Fruit fly (Drosophila melanogaster): ENCODE results near the gene Gp93.

Gene Gp93

DNA sequence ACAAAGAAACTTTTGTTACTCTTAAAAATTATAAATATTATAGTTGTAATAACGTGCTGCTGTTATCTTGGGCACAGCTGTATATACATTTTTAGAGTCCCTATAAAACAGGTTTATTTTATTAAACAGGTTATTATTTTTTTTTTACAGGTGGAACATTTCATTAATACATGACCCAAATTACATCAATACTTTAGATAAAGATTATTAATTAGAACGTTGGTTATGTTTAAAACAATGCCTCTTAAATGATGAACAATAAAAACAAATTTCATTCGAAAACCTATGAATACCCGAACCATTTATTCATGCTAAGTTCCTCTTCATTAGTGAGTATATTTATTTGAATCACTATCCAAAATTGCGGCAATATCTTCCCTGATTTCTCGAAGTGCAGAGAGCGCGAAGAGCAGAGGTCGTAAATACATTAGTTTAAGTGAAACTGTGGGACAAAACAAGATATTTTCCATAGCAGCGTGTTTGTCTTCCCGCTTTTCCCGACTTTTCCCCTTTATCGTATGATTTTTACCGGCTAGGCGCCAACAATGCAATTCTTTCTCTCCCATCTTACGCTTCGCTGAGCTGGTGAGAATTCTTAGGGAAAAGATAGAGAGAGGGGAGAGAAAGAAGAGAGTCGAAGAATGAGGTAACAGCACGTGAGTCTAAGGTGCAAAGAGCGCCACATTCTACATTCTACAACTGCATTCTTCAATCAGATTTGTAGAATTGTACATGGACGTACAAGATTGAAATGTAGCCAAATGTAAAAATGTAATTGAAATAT, 40.3 kb downstream of the Gp93 start (continued):
- TF ChIP-seq MTF-1 (GFP tag; optimal IDR thresholded peaks at IDR 0.05; ENCODE audit: borderline replicate concordance): no peak
- no peak for TF ChIP-seq lilli (GFP tag; optimal IDR thresholded peaks at IDR 0.05)
- TF ChIP-seq CG14710 (tag; optimal IDR thresholded peaks at IDR 0.05): peak; percentile 32
- peak; percentile 56 for TF ChIP-seq NfI (GFP tag; optimal IDR thresholded peaks at IDR 0.05)
- no peak for TF ChIP-seq CG10654 (GFP tag; optimal IDR thresholded peaks at IDR 0.05)
- TF ChIP-seq TFAM (GFP tag; optimal IDR thresholded peaks at IDR 0.05): no peak
- no peak for TF ChIP-seq bigmax (GFP tag; optimal IDR thresholded peaks at IDR 0.05)
- TF ChIP-seq CHES-1-like (GFP tag; optimal IDR thresholded peaks at IDR 0.05): peak; percentile 35
- TF ChIP-seq dan (GFP tag; IDR thresholded peaks at IDR 0.05): no peak
- peak; percentile 25 for TF ChIP-seq unpg (GFP tag; optimal IDR thresholded peaks at IDR 0.05)
- no peak for TF ChIP-seq disco-r (GFP tag; optimal IDR thresholded peaks at IDR 0.05)
- TF ChIP-seq gsb (GFP tag; IDR thresholded peaks at IDR 0.05): 0 out of 2 replicates have a peak, but pooled peaks have one; percentile 37
- no peak for TF ChIP-seq CG12155 (GFP tag; optimal IDR thresholded peaks at IDR 0.05)
- no peak for TF ChIP-seq caup (GFP tag; optimal IDR thresholded peaks at IDR 0.05; ENCODE audit: severe bottlenecking)
- no peak for TF ChIP-seq trem (tag; optimal IDR thresholded peaks at IDR 0.05)
- TF ChIP-seq Rfx (GFP tag; IDR thresholded peaks at IDR 0.05): peak; percentile 60
- TF ChIP-seq cad (GFP tag; optimal IDR thresholded peaks at IDR 0.05): no peak
- TF ChIP-seq Opbp (GFP tag; IDR thresholded peaks at IDR 0.05; ENCODE audit: partially characterized antibody): no peak
- no peak for TF ChIP-seq schlank (tag; optimal IDR thresholded peaks at IDR 0.05)
- TF ChIP-seq CG7271 (tag; optimal IDR thresholded peaks at IDR 0.05): no peak
- peak; percentile 46 for TF ChIP-seq CG2120 (GFP tag; optimal IDR thresholded peaks at IDR 0.05)
- TF ChIP-seq CG17568 (GFP tag; optimal IDR thresholded peaks at IDR 0.05): no peak
- TF ChIP-seq CG3838 (GFP tag; optimal IDR thresholded peaks at IDR 0.05): no peak
- TF ChIP-seq tup (GFP tag; optimal IDR thresholded peaks at IDR 0.05): no peak
- TF ChIP-seq Bdp1 (GFP tag; optimal IDR thresholded peaks at IDR 0.05): no peak
- TF ChIP-seq grau (tag; optimal IDR thresholded peaks at IDR 0.05): peak; percentile 41
- peak; percentile 59; the same call in 1 of the 3 replicates for TF ChIP-seq ken (GFP tag; IDR thresholded peaks at IDR 0.05)
- TF ChIP-seq z (GFP tag; IDR thresholded peaks at IDR 0.05): no peak
- peak; percentile 47 for TF ChIP-seq CG1603 (tag; optimal IDR thresholded peaks at IDR 0.05)
- no peak for TF ChIP-seq lola (GFP tag; optimal IDR thresholded peaks at IDR 0.05)
- TF ChIP-seq CG10267 (tag; optimal IDR thresholded peaks at IDR 0.05): peak; percentile 15
- no peak for TF ChIP-seq gfzf (GFP tag; optimal IDR thresholded peaks at IDR 0.05)
- peak; percentile 64 for TF ChIP-seq NFAT (GFP tag; IDR thresholded peaks at IDR 0.05)
- TF ChIP-seq CG30020 (tag; optimal IDR thresholded peaks at IDR 0.05): no peak
- peak; percentile 36 for TF ChIP-seq CG8944 (GFP tag; optimal IDR thresholded peaks at IDR 0.05)
- no peak for TF ChIP-seq CG33213 (GFP tag; optimal IDR thresholded peaks at IDR 0.05)
- TF ChIP-seq jumu (GFP tag; optimal IDR thresholded peaks at IDR 0.05): no peak
- TF ChIP-seq CG9437 (GFP tag; optimal IDR thresholded peaks at IDR 0.05): peak; percentile 65
- TF ChIP-seq corto (GFP tag; optimal IDR thresholded peaks at IDR 0.05): no peak
- TF ChIP-seq CG14860 (GFP tag; IDR thresholded peaks at IDR 0.05; ENCODE audit: partially characterized antibody): no peak
- TF ChIP-seq Mes4 (GFP tag; optimal IDR thresholded peaks at IDR 0.05): no peak
- no peak for TF ChIP-seq tap (tag; optimal IDR thresholded peaks at IDR 0.05)
- no peak for TF ChIP-seq E2f1 (GFP tag; IDR thresholded peaks at IDR 0.05)
- no peak for TF ChIP-seq rib (GFP tag; IDR thresholded peaks at IDR 0.05)
- TF ChIP-seq Atf-2 (GFP tag; optimal IDR thresholded peaks at IDR 0.05): no peak
- peak; percentile 25 for TF ChIP-seq CG13624 (GFP tag; optimal IDR thresholded peaks at IDR 0.05)
- 0 out of 2 replicates have a peak, but pooled peaks have one; percentile 6 for TF ChIP-seq stc (GFP tag; IDR thresholded peaks at IDR 0.05)
- peak; percentile 23; the same call in 1 of the 2 replicates for TF ChIP-seq esg (GFP tag; conservative IDR thresholded peaks at IDR 0.05)
- TF ChIP-seq dmrt99B (tag; optimal IDR thresholded peaks at IDR 0.05): peak; percentile 39

Data from whole organism, embryonic.